Worm (Caenorhabditis elegans): Measurements from ENCODE around the gene Y54G2A.77.
A peak's percentile ranks its signal among the peaks of the same experiment; 100 is the strongest.

- TF ChIP-seq W03F9.2 (tag; optimal IDR thresholded peaks at IDR 0.05), result peak; percentile 43
- TF ChIP-seq dao-5 (tag; optimal IDR thresholded peaks at IDR 0.05), result no peak
- TF ChIP-seq him-1 (tag; optimal IDR thresholded peaks at IDR 0.05), result no peak
These were observed 12.0 kb downstream of the Y54G2A.77 start for ce11 chrIV:2774500-2774899.

All from whole organism, L4/young adult.